Worm (Caenorhabditis elegans): ENCODE results near the gene Y97E10AR.1.

ce11 chrV:8039606-8040005, 38.3 kb downstream of the Y97E10AR.1 start:
- TF ChIP-seq F55B11.4 (tag; optimal IDR thresholded peaks at IDR 0.05; ENCODE audit: borderline replicate concordance, insufficient read depth) (no peak), cebp-2 (GFP tag; IDR thresholded peaks at IDR 0.05) (no peak)

Data from whole organism, young adult.